Comparison of ENCODE assay signal across 4 fruit fly cellular contexts in the genomic region with DNA sequence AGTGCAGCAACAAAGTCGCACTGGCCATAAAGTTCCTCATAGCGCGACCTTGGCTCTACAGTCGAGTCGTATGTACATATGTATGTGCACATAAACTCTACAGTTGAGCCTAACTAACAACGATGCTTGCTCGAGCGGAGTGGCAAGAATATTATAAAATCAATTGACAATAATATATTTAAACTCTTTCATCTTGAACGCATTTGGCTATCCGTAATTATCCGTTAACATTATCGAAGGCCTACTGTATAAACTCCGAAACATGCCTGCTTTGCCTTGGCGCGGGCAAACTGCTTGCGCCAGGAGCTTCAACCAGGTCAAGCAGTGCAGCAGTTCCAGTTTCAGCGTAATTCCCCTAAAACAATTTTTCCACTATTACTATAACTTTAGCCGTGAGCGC.
TF ChIP-seq lines count a peak whose summit lies in the region.

No protein-coding gene starts in this region.

- TF ChIP-seq CTCF in whole organism, embryonic (GFP tag; optimal IDR thresholded peaks at IDR 0.05; lab: Kevin White, UChicago): no peak

TF ChIP-seq in whole organism, adult, 20 proteins besides CTCF, POLR2A, EP300 and RAD21:
- TF ChIP-seq CG5204 (GFP tag; optimal IDR thresholded peaks at IDR 0.05; lab: Kevin White, UChicago): no peak
- peak; percentile 16 for TF ChIP-seq pad (GFP tag; optimal IDR thresholded peaks at IDR 0.05; lab: Kevin White, UChicago)
- peak; percentile 74 for TF ChIP-seq CG7101 (tag; optimal IDR thresholded peaks at IDR 0.05; lab: Kevin White, UChicago)
- no peak for TF ChIP-seq CG1620 (GFP tag; optimal IDR thresholded peaks at IDR 0.05; lab: Kevin White, UChicago)
- TF ChIP-seq tj (GFP tag; optimal IDR thresholded peaks at IDR 0.05; lab: Kevin White, UChicago): no peak
- TF ChIP-seq ovo (GFP tag; optimal IDR thresholded peaks at IDR 0.05; lab: Kevin White, UChicago): no peak
- peak; percentile 64 for TF ChIP-seq CG7045 (GFP tag; optimal IDR thresholded peaks at IDR 0.05; lab: Kevin White, UChicago)
- TF ChIP-seq Hr96 (GFP tag; optimal IDR thresholded peaks at IDR 0.05; lab: Kevin White, UChicago): no peak
- no peak for TF ChIP-seq cic (GFP tag; optimal IDR thresholded peaks at IDR 0.05; lab: Kevin White, UChicago)
- TF ChIP-seq Mnt (GFP tag; optimal IDR thresholded peaks at IDR 0.05; lab: Kevin White, UChicago): no peak
- TF ChIP-seq Crg-1 (GFP tag; optimal IDR thresholded peaks at IDR 0.05; lab: Kevin White, UChicago): no peak
- TF ChIP-seq Clk (GFP tag; optimal IDR thresholded peaks at IDR 0.05; lab: Kevin White, UChicago): no peak
- TF ChIP-seq CG14711 (tag; optimal IDR thresholded peaks at IDR 0.05; lab: Kevin White, UChicago): peak; percentile 71
- TF ChIP-seq toe (GFP tag; optimal IDR thresholded peaks at IDR 0.05; lab: Kevin White, UChicago): no peak
- TF ChIP-seq kay (GFP tag; lab: Kevin White, UChicago; ENCODE audit: borderline replicate concordance): peak; percentile 54
- peak; percentile 32 for TF ChIP-seq bab1 (GFP tag; optimal IDR thresholded peaks at IDR 0.05; lab: Kevin White, UChicago)
- peak; percentile 47 for TF ChIP-seq CG33017 (tag; optimal IDR thresholded peaks at IDR 0.05; lab: Kevin White, UChicago)
- no peak for TF ChIP-seq CG11617 (GFP tag; optimal IDR thresholded peaks at IDR 0.05; lab: Kevin White, UChicago)
- TF ChIP-seq cnc (optimal IDR thresholded peaks at IDR 0.05; lab: Kevin White, UChicago): no peak
- peak; percentile 62 for TF ChIP-seq CG12768 (GFP tag; optimal IDR thresholded peaks at IDR 0.05; lab: Kevin White, UChicago)
TF ChIP-seq in whole organism, adult: peak in this region for 8.

TF ChIP-seq in whole organism, embryonic, 481 proteins besides CTCF, POLR2A, EP300 and RAD21 (continues in another document):
- TF ChIP-seq tin (GFP tag; optimal IDR thresholded peaks at IDR 0.05; lab: Kevin White, UChicago): peak; percentile 9
- TF ChIP-seq dpn (GFP tag; optimal IDR thresholded peaks at IDR 0.05; lab: Kevin White, UChicago): no peak
- peak in 1 of 2 experiments; percentile 35 for TF ChIP-seq Dfd (GFP tag; optimal IDR thresholded peaks at IDR 0.05; lab: Kevin White, UChicago)
- TF ChIP-seq CG14710 (tag; optimal IDR thresholded peaks at IDR 0.05; lab: Kevin White, UChicago): no peak
- TF ChIP-seq HHEX (GFP tag; optimal IDR thresholded peaks at IDR 0.05; lab: Kevin White, UChicago): no peak
- no peak for TF ChIP-seq Antp (GFP tag; optimal IDR thresholded peaks at IDR 0.05; lab: Kevin White, UChicago)
- no peak for TF ChIP-seq tna (GFP tag; IDR thresholded peaks at IDR 0.05; lab: Robert Waterston, UW; ENCODE audit: partially characterized antibody)
- TF ChIP-seq CG31224 (GFP tag; IDR thresholded peaks at IDR 0.05; lab: Robert Waterston, UW): no peak
- no peak for TF ChIP-seq Scr (GFP tag; IDR thresholded peaks at IDR 0.05; lab: Robert Waterston, UW; ENCODE audit: partially characterized antibody)
- TF ChIP-seq Oli (tag; optimal IDR thresholded peaks at IDR 0.05; lab: Kevin White, UChicago): no peak
- no peak for TF ChIP-seq CG16863 (GFP tag; optimal IDR thresholded peaks at IDR 0.05; lab: Kevin White, UChicago)
- 0 out of 2 replicates have a peak, but pooled peaks have one; percentile 10 for TF ChIP-seq esg (GFP tag; conservative IDR thresholded peaks at IDR 0.05; lab: Robert Waterston, UW)
- peak; percentile 81 for TF ChIP-seq Drgx (GFP tag; IDR thresholded peaks at IDR 0.05; lab: Robert Waterston, UW)
- TF ChIP-seq CG6689 (GFP tag; IDR thresholded peaks at IDR 0.05; lab: Robert Waterston, UW): 0 out of 2 replicates have a peak, but pooled peaks have one; percentile 21
- TF ChIP-seq CG16815 (GFP tag; optimal IDR thresholded peaks at IDR 0.05; lab: Kevin White, UChicago): no peak
- TF ChIP-seq grau (tag; optimal IDR thresholded peaks at IDR 0.05; lab: Kevin White, UChicago): peak; percentile 46
- TF ChIP-seq CG31441 (GFP tag; IDR thresholded peaks at IDR 0.05; lab: Robert Waterston, UW): no peak
- peak; percentile 36; the same call in 1 of the 2 replicates for TF ChIP-seq ranshi (GFP tag; IDR thresholded peaks at IDR 0.05; lab: Robert Waterston, UW)
- TF ChIP-seq Lpt (GFP tag; optimal IDR thresholded peaks at IDR 0.05; lab: Kevin White, UChicago): no peak
- no peak for TF ChIP-seq Blimp-1 (GFP tag; optimal IDR thresholded peaks at IDR 0.05; lab: Kevin White, UChicago)
- no peak for TF ChIP-seq knrl (GFP tag; IDR thresholded peaks at IDR 0.05; lab: Robert Waterston, UW; ENCODE audit: partially characterized antibody)
- no peak for TF ChIP-seq sr (GFP tag; IDR thresholded peaks at IDR 0.05; lab: Robert Waterston, UW)

TF ChIP-seq in whole organism, prepupa, 60 proteins besides CTCF, POLR2A, EP300 and RAD21 (continues in another document):
- TF ChIP-seq Blimp-1 (GFP tag; optimal IDR thresholded peaks at IDR 0.05; lab: Kevin White, UChicago) (no peak), spab (GFP tag; optimal IDR thresholded peaks at IDR 0.05; lab: Kevin White, UChicago) (no peak), net (GFP tag; optimal IDR thresholded peaks at IDR 0.05; lab: Kevin White, UChicago) (no peak), fd85E (GFP tag; optimal IDR thresholded peaks at IDR 0.05; lab: Kevin White, UChicago) (no peak), Gug (GFP tag; IDR thresholded peaks at IDR 0.05; lab: Robert Waterston, UW) (peak; percentile 45), lz (GFP tag; optimal IDR thresholded peaks at IDR 0.05; lab: Kevin White, UChicago) (no peak), dac (GFP tag; optimal IDR thresholded peaks at IDR 0.05; lab: Kevin White, UChicago) (no peak), fd59A (GFP tag; optimal IDR thresholded peaks at IDR 0.05; lab: Kevin White, UChicago) (no peak), CG15336 (GFP tag; IDR thresholded peaks at IDR 0.05; lab: Robert Waterston, UW) (peak; percentile 71), CG8119 (GFP tag; IDR thresholded peaks at IDR 0.05; lab: Robert Waterston, UW) (no peak), svp (GFP tag; lab: Kevin White, UChicago) (peak; percentile 30), CG6163 (GFP tag; IDR thresholded peaks at IDR 0.05; lab: Robert Waterston, UW) (peak; percentile 75), CG3032 (tag; optimal IDR thresholded peaks at IDR 0.05; lab: Kevin White, UChicago) (no peak), Ets96B (tag; optimal IDR thresholded peaks at IDR 0.05; lab: Kevin White, UChicago) (no peak), CG6808 (GFP tag; optimal IDR thresholded peaks at IDR 0.05; lab: Kevin White, UChicago) (no peak), CG7368 (GFP tag; optimal IDR thresholded peaks at IDR 0.05; lab: Kevin White, UChicago) (no peak), CG1621 (tag; optimal IDR thresholded peaks at IDR 0.05; lab: Kevin White, UChicago) (no peak), CG32006 (GFP tag; optimal IDR thresholded peaks at IDR 0.05; lab: Kevin White, UChicago) (no peak), achi (GFP tag; optimal IDR thresholded peaks at IDR 0.05; lab: Kevin White, UChicago) (no peak), topi (GFP tag; optimal IDR thresholded peaks at IDR 0.05; lab: Kevin White, UChicago) (peak; percentile 9), Hr4 (GFP tag; optimal IDR thresholded peaks at IDR 0.05; lab: Kevin White, UChicago) (no peak), CG9139 (GFP tag; optimal IDR thresholded peaks at IDR 0.05; lab: Kevin White, UChicago) (no peak), Eip93F (GFP tag; optimal IDR thresholded peaks at IDR 0.05; lab: Kevin White, UChicago) (no peak), cyc (GFP tag; optimal IDR thresholded peaks at IDR 0.05; lab: Kevin White, UChicago) (peak; percentile 9), OdsH (GFP tag; optimal IDR thresholded peaks at IDR 0.05; lab: Kevin White, UChicago) (no peak), CG6854 (GFP tag; optimal IDR thresholded peaks at IDR 0.05; lab: Kevin White, UChicago) (no peak)

TF ChIP-seq in whole organism, pupa, 21 proteins besides CTCF, POLR2A, EP300 and RAD21:
- TF ChIP-seq CG4496 (GFP tag; IDR thresholded peaks at IDR 0.05; lab: Robert Waterston, UW) (peak; percentile 81), CG34367 (tag; optimal IDR thresholded peaks at IDR 0.05; lab: Kevin White, UChicago) (no peak), CG32121 (GFP tag; IDR thresholded peaks at IDR 0.05; lab: Robert Waterston, UW) (peak; percentile 74), CG13204 (GFP tag; optimal IDR thresholded peaks at IDR 0.05; lab: Kevin White, UChicago) (no peak), Ets98B (GFP tag; IDR thresholded peaks at IDR 0.05; lab: Robert Waterston, UW) (peak; percentile 77), rn (GFP tag; IDR thresholded peaks at IDR 0.05; lab: Robert Waterston, UW) (peak; percentile 45; the same call in 1 of the 2 replicates), CG15710 (tag; optimal IDR thresholded peaks at IDR 0.05; lab: Kevin White, UChicago) (peak; percentile 26), CG17806 (tag; optimal IDR thresholded peaks at IDR 0.05; lab: Kevin White, UChicago) (peak; percentile 4), CG10348 (GFP tag; IDR thresholded peaks at IDR 0.05; lab: Robert Waterston, UW) (0 out of 2 replicates have a peak, but pooled peaks have one; percentile 23), fd96Ca (GFP tag; IDR thresholded peaks at IDR 0.05; lab: Robert Waterston, UW) (peak; percentile 75), CG12605 (GFP tag; IDR thresholded peaks at IDR 0.05; lab: Robert Waterston, UW) (peak; percentile 46; the same call in 1 of the 2 replicates)
